Fruit fly (Drosophila melanogaster) whole organism, embryonic: ENCODE measurements around the gene beat-IIIc.
A peak's percentile ranks its signal among the peaks of the same experiment; 100 is the strongest.

Experiments used
- Aef1 ChIP-seq: fragments of 200-800 bp; sonication (Bioruptor generic); IDR thresholded peaks from 3 replicates; pipeline ENCODE4 v1.3.6; 2022; ENCODE audit warnings: missing biosample characterization, missing genetic modification characterization
- CG10274 ChIP-seq: fragments of 200-800 bp; sonication (Bioruptor generic); optimal IDR thresholded peaks from 3 replicates; lab custom pipeline; 2017; ENCODE audit warnings: missing biosample characterization, mild to moderate bottlenecking, missing genetic modification characterization
- CG12219 ChIP-seq: fragments of 200-800 bp; sonication (Bioruptor generic); optimal IDR thresholded peaks from 3 replicates; lab custom pipeline; 2018; ENCODE audit warnings: missing biosample characterization, mild to moderate bottlenecking, missing genetic modification characterization
- CG13287 ChIP-seq: fragments of 200-800 bp; sonication (Bioruptor generic); IDR thresholded peaks from 2 replicates; pipeline ENCODE4 v1.3.6; 2022; ENCODE audit warnings: missing biosample characterization, missing genetic modification characterization; ENCODE audit not compliant: partially characterized antibody
- CG14667 ChIP-seq: fragments of 200-800 bp; sonication (Bioruptor generic); IDR thresholded peaks from 2 replicates; pipeline ENCODE4 v1.3.6; 2022; ENCODE audit warnings: missing biosample characterization, missing genetic modification characterization
- CG15073 ChIP-seq: fragments of 200-800 bp; sonication (Bioruptor generic); optimal IDR thresholded peaks from 2 replicates; lab custom pipeline; 2016; ENCODE audit warnings: missing biosample characterization, missing genetic modification characterization
- CG15479 ChIP-seq: fragments of 200-800 bp; sonication (Bioruptor generic); optimal IDR thresholded peaks from 3 replicates; lab custom pipeline; 2019; ENCODE audit warnings: missing biosample characterization, mild to moderate bottlenecking, missing genetic modification characterization, moderate library complexity
- CG1647 ChIP-seq: fragments of 200-800 bp; sonication (Bioruptor generic); optimal IDR thresholded peaks from 3 replicates; lab custom pipeline; 2016; ENCODE audit warnings: missing biosample characterization, missing genetic modification characterization
- CG18476 ChIP-seq: fragments of 200-800 bp; sonication (Bioruptor generic); optimal IDR thresholded peaks from 2 replicates; lab custom pipeline; 2016; ENCODE audit warnings: missing biosample characterization, mild to moderate bottlenecking, missing genetic modification characterization
- CG18764 ChIP-seq: fragments of 200-800 bp; sonication (Bioruptor generic); optimal IDR thresholded peaks from 3 replicates; lab custom pipeline; 2016; ENCODE audit warnings: missing biosample characterization, missing genetic modification characterization
- CG3163 ChIP-seq: fragments of 200-800 bp; sonication (Bioruptor generic); optimal IDR thresholded peaks from 3 replicates; lab custom pipeline; 2016; ENCODE audit warnings: missing biosample characterization, missing genetic modification characterization
- CG5180 ChIP-seq: fragments of 200-800 bp; sonication (Bioruptor generic); optimal IDR thresholded peaks from 3 replicates; lab custom pipeline; 2017; ENCODE audit warnings: missing biosample characterization, missing genetic modification characterization, mild to moderate bottlenecking, moderate library complexity, missing genetic modification reagents
- CG6254 ChIP-seq: fragments of 200-800 bp; sonication (Bioruptor generic); optimal IDR thresholded peaks from 3 replicates; lab custom pipeline; 2017; ENCODE audit warnings: mild to moderate bottlenecking, missing biosample characterization, missing genetic modification reagents, missing genetic modification characterization
- CG6765 ChIP-seq: fragments of 200-800 bp; sonication (Bioruptor generic); optimal IDR thresholded peaks from 3 replicates; lab custom pipeline; 2017; ENCODE audit warnings: missing biosample characterization, mild to moderate bottlenecking, missing genetic modification characterization
- CG7786 ChIP-seq: fragments of 200-800 bp; sonication (Bioruptor generic); optimal IDR thresholded peaks from 2 replicates; lab custom pipeline; 2016; ENCODE audit warnings: missing biosample characterization, missing genetic modification characterization
- CG7987 ChIP-seq: fragments of 200-800 bp; sonication (Bioruptor generic); optimal IDR thresholded peaks from 2 replicates; lab custom pipeline; 2018; ENCODE audit warnings: missing biosample characterization, mild to moderate bottlenecking, missing genetic modification characterization, moderate library complexity
- CG9215 ChIP-seq: fragments of 200-800 bp; sonication (Bioruptor generic); IDR thresholded peaks from 2 replicates; pipeline ENCODE4 v1.3.6; 2022; ENCODE audit warnings: missing biosample characterization, missing genetic modification characterization
- CG9437 ChIP-seq: fragments of 200-800 bp; sonication (Bioruptor generic); optimal IDR thresholded peaks from 2 replicates; lab custom pipeline; 2018; ENCODE audit warnings: missing biosample characterization, mild to moderate bottlenecking, missing genetic modification characterization
- E2f2 ChIP-seq: fragments of 200-800 bp; sonication (Bioruptor generic); IDR thresholded peaks from 2 replicates; pipeline ENCODE4 v1.3.6; 2022; ENCODE audit warnings: missing biosample characterization, missing genetic modification characterization
- Fer3 ChIP-seq: fragments of 200-800 bp; sonication (Bioruptor generic); optimal IDR thresholded peaks from 2 replicates; lab custom pipeline; 2018; ENCODE audit warnings: missing biosample characterization, mild to moderate bottlenecking, missing genetic modification characterization, moderate library complexity
- GATAe ChIP-seq: fragments of 200-800 bp; sonication (Bioruptor generic); conservative IDR thresholded peaks from 2 replicates; pipeline ENCODE4 v1.3.6; 2022; ENCODE audit warnings: missing biosample characterization, missing genetic modification characterization
- H2.0 ChIP-seq: fragments of 200-800 bp; sonication (Bioruptor generic); IDR thresholded peaks from 2 replicates; pipeline ENCODE4 v1.3.6; 2022; ENCODE audit warnings: missing biosample characterization, missing genetic modification characterization
- HLHmδ ChIP-seq: fragments of 200-800 bp; sonication (Bioruptor generic); optimal IDR thresholded peaks from 2 replicates; lab custom pipeline; 2018; ENCODE audit warnings: missing biosample characterization, mild to moderate bottlenecking, missing genetic modification characterization, moderate library complexity
- Hey ChIP-seq: fragments of 200-800 bp; sonication (Bioruptor generic); optimal IDR thresholded peaks from 3 replicates; lab custom pipeline; 2018; ENCODE audit warnings: missing biosample characterization, mild to moderate bottlenecking, missing genetic modification characterization
- Hmr ChIP-seq: fragments of 200-800 bp; sonication (Bioruptor generic); optimal IDR thresholded peaks from 3 replicates; lab custom pipeline; 2017; ENCODE audit warnings: mild to moderate bottlenecking, missing biosample characterization, missing genetic modification reagents, missing genetic modification characterization
- Hr78 ChIP-seq, 2 experiments: fragments of 200-800 bp in 1 of 2; fragments of >200 bp in 1 of 2; sonication (Bioruptor generic) in 1 of 2; optimal IDR thresholded peaks; 2 replicates each; lab custom pipeline; 2017 to 2019; ENCODE audit warnings: missing biosample characterization in 2 of 2, missing genetic modification characterization in 2 of 2, mild to moderate bottlenecking in 1 of 2, moderate library complexity in 1 of 2
- MTF-1 ChIP-seq: fragments of 200-800 bp; sonication (Bioruptor generic); optimal IDR thresholded peaks from 2 replicates; lab custom pipeline; 2018; ENCODE audit warnings: missing biosample characterization, mild to moderate bottlenecking, missing genetic modification characterization, borderline replicate concordance
- Med ChIP-seq: fragments of 200-800 bp; sonication (Bioruptor generic); peaks from one replicate; lab custom pipeline; 2016; ENCODE audit warnings: missing biosample characterization, missing genetic modification characterization, mild to moderate bottlenecking, inconsistent platforms, moderate library complexity
- Myb ChIP-seq: fragments of 200-800 bp; sonication (Bioruptor generic); optimal IDR thresholded peaks from 2 replicates; lab custom pipeline; 2016; ENCODE audit warnings: missing biosample characterization, missing genetic modification characterization
- Nf-YC ChIP-seq: fragments of 200-800 bp; optimal IDR thresholded peaks from 3 replicates; lab custom pipeline; 2019; ENCODE audit warnings: missing biosample characterization, mild to moderate bottlenecking, missing genetic modification characterization, moderate library complexity
- Poxn ChIP-seq: fragments of 200-800 bp; sonication (Bioruptor generic); IDR thresholded peaks from 2 replicates; pipeline ENCODE4 v1.3.6; 2022; ENCODE audit warnings: missing biosample characterization, missing genetic modification characterization
- TFAM ChIP-seq: fragments of 200-800 bp; sonication (Bioruptor generic); optimal IDR thresholded peaks from 2 replicates; lab custom pipeline; 2017; ENCODE audit warnings: missing biosample characterization, missing genetic modification characterization, inconsistent platforms
- Usf ChIP-seq: fragments of 200-800 bp; sonication (Bioruptor generic); optimal IDR thresholded peaks from 2 replicates; lab custom pipeline; 2017; ENCODE audit warnings: missing genotype, missing biosample characterization, missing genetic modification characterization
- ab ChIP-seq: fragments of 200-800 bp; sonication (Bioruptor generic); optimal IDR thresholded peaks from 2 replicates; lab custom pipeline; 2016; ENCODE audit warnings: missing biosample characterization, missing genetic modification characterization
- abd-A ChIP-seq: fragments of 200-800 bp; sonication (Bioruptor generic); optimal IDR thresholded peaks from 3 replicates; lab custom pipeline; 2019; ENCODE audit warnings: missing biosample characterization, mild to moderate bottlenecking, missing genetic modification characterization, moderate library complexity
- al ChIP-seq: fragments of 200-800 bp; sonication (Bioruptor generic); IDR thresholded peaks from 2 replicates; pipeline ENCODE4 v1.3.6; 2022; ENCODE audit warnings: missing biosample characterization, missing genetic modification characterization
- ara ChIP-seq: fragments of 200-800 bp; sonication (Bioruptor generic); IDR thresholded peaks from 2 replicates; pipeline ENCODE4 v1.3.6; 2022; ENCODE audit warnings: missing biosample characterization, missing genetic modification characterization
- bbx ChIP-seq: fragments of 200-800 bp; sonication (Bioruptor generic); IDR thresholded peaks from 2 replicates; pipeline ENCODE4 v1.3.6; 2022; ENCODE audit warnings: missing biosample characterization, missing genetic modification characterization; ENCODE audit not compliant: partially characterized antibody
- dimm ChIP-seq: fragments of 200-800 bp; sonication (Bioruptor generic); IDR thresholded peaks from 2 replicates; pipeline ENCODE4 v1.3.6; 2022; ENCODE audit warnings: missing biosample characterization, missing genetic modification characterization
- dmrt11E ChIP-seq: fragments of 200-800 bp; sonication (Bioruptor generic); optimal IDR thresholded peaks from 3 replicates; lab custom pipeline; 2018; ENCODE audit warnings: missing biosample characterization, mild to moderate bottlenecking, missing genetic modification characterization, moderate library complexity
- ftz-f1 ChIP-seq: fragments of 200-800 bp; sonication (Bioruptor generic); optimal IDR thresholded peaks from 2 replicates; lab custom pipeline; 2016; ENCODE audit warnings: missing biosample characterization, missing genetic modification characterization
- gfzf ChIP-seq: fragments of 200-800 bp; sonication (Bioruptor generic); optimal IDR thresholded peaks from 2 replicates; lab custom pipeline; 2016; ENCODE audit warnings: missing biosample characterization, mild to moderate bottlenecking, missing genetic modification characterization, moderate library complexity
- hkb ChIP-seq, 2 experiments: fragments of 200-800 bp in 1 of 2; fragments of >200 bp in 1 of 2; sonication (Bioruptor generic) in 1 of 2; IDR thresholded peaks in 1 of 2; optimal IDR thresholded peaks in 1 of 2; 2 replicates each; pipeline versions ENCODE4 v1.3.6 to Lab custom; 2017 to 2022; ENCODE audit warnings: missing biosample characterization in 1 of 2, missing genetic modification characterization in 1 of 2
- lilli ChIP-seq: fragments of 200-800 bp; sonication (Bioruptor generic); optimal IDR thresholded peaks from 3 replicates; lab custom pipeline; 2016; ENCODE audit warnings: missing biosample characterization, missing genetic modification characterization
- mirr ChIP-seq: fragments of 200-800 bp; sonication (Bioruptor generic); optimal IDR thresholded peaks from 3 replicates; lab custom pipeline; 2018; ENCODE audit warnings: missing biosample characterization, mild to moderate bottlenecking, missing genetic modification characterization
- onecut ChIP-seq: fragments of 200-800 bp; sonication (Bioruptor generic); IDR thresholded peaks from 2 replicates; pipeline ENCODE4 v1.3.6; 2022; ENCODE audit warnings: missing biosample characterization, missing genetic modification characterization
- pnt ChIP-seq: fragments of 200-800 bp; sonication (Bioruptor generic); optimal IDR thresholded peaks from 3 replicates; lab custom pipeline; 2016; ENCODE audit warnings: missing biosample characterization, missing genetic modification characterization
- trem ChIP-seq: fragments of 200-800 bp; optimal IDR thresholded peaks from 3 replicates; lab custom pipeline; 2019; ENCODE audit warnings: missing biosample characterization, mild to moderate bottlenecking, missing genetic modification characterization, moderate library complexity
- zen ChIP-seq: fragments of 200-800 bp; sonication (Bioruptor generic); optimal IDR thresholded peaks from 3 replicates; lab custom pipeline; 2018; ENCODE audit warnings: missing biosample characterization, mild to moderate bottlenecking, missing genetic modification characterization, moderate library complexity

beat-IIIc gene

dm6 chr2L:17243101-17243780, 17.3 kb downstream of the beat-IIIc start (continued):
- TF ChIP-seq pnt (GFP tag; lab: Kevin White, UChicago): peak; percentile 34
- TF ChIP-seq CG12219: no peak
- TF ChIP-seq lilli (GFP tag; lab: Kevin White, UChicago): no peak
- no peak for TF ChIP-seq Hey
- no peak for TF ChIP-seq HLHmδ (GFP tag; lab: Kevin White, UChicago)
- peak; percentile 53 for TF ChIP-seq CG18764 (GFP tag; lab: Kevin White, UChicago)
- no peak for TF ChIP-seq CG15479 (GFP tag; lab: Kevin White, UChicago)
- TF ChIP-seq abd-A: peak; percentile 40
- TF ChIP-seq ara (GFP tag; lab: Robert Waterston, UW): peak; percentile 80
- TF ChIP-seq CG15073 (GFP tag; lab: Kevin White, UChicago): no peak
- peak; percentile 50 for TF ChIP-seq CG14667 (GFP tag; lab: Robert Waterston, UW)
- no peak for TF ChIP-seq CG10274 (GFP tag; lab: Kevin White, UChicago)
- TF ChIP-seq CG5180 (GFP tag; lab: Kevin White, UChicago): peak; percentile 33
- TF ChIP-seq TFAM (GFP tag; lab: Kevin White, UChicago): no peak
- TF ChIP-seq Hr78 (GFP tag; optimal IDR thresholded peaks at IDR 0.05; lab: Kevin White, UChicago): peak in 1 of 2 experiments; percentile 82
- TF ChIP-seq dmrt11E (tag; lab: Kevin White, UChicago): peak; percentile 50
- no peak for TF ChIP-seq GATAe (GFP tag; lab: Robert Waterston, UW)
- TF ChIP-seq ftz-f1 (GFP tag; lab: Kevin White, UChicago): no peak
- TF ChIP-seq gfzf: no peak
- TF ChIP-seq MTF-1 (GFP tag; lab: Kevin White, UChicago): no peak
- no peak for TF ChIP-seq CG3163 (GFP tag; lab: Kevin White, UChicago)
- TF ChIP-seq trem (tag; lab: Kevin White, UChicago): peak; percentile 84
- TF ChIP-seq Myb (GFP tag; lab: Kevin White, UChicago): no peak
- no peak for TF ChIP-seq CG13287 (GFP tag; lab: Robert Waterston, UW)
- TF ChIP-seq Usf (GFP tag; lab: Kevin White, UChicago): no peak
- TF ChIP-seq Poxn (GFP tag; lab: Robert Waterston, UW): no peak
- TF ChIP-seq Hmr: no peak
- no peak for TF ChIP-seq CG1647
- peak; percentile 9; the same call in 1 of the 2 replicates for TF ChIP-seq onecut (GFP tag; lab: Robert Waterston, UW)
- no peak for TF ChIP-seq Med (GFP tag; lab: Kevin White, UChicago)
- TF ChIP-seq H2.0 (GFP tag; lab: Robert Waterston, UW): no peak
- TF ChIP-seq CG18476 (GFP tag; lab: Kevin White, UChicago): peak; percentile 7
- no peak for TF ChIP-seq dimm (GFP tag; lab: Robert Waterston, UW)
- TF ChIP-seq CG7987: no peak
- no peak for TF ChIP-seq E2f2
- TF ChIP-seq Fer3 (tag; lab: Kevin White, UChicago): peak; percentile 35
- no peak for TF ChIP-seq ab
- no peak for TF ChIP-seq Nf-YC (tag; lab: Kevin White, UChicago)
- TF ChIP-seq al: no peak
- TF ChIP-seq mirr: no peak
- TF ChIP-seq bbx (GFP tag; lab: Robert Waterston, UW): no peak
- TF ChIP-seq CG9215 (GFP tag; lab: Robert Waterston, UW): no peak
- TF ChIP-seq CG6765 (GFP tag; lab: Kevin White, UChicago): no peak
- TF ChIP-seq CG7786 (GFP tag; lab: Kevin White, UChicago): no peak
- TF ChIP-seq Aef1 (GFP tag; lab: Robert Waterston, UW): peak; percentile 24; the same call in 1 of the 3 replicates
- TF ChIP-seq CG6254: peak; percentile 82
- no peak for TF ChIP-seq CG9437
- TF ChIP-seq hkb (optimal IDR thresholded peaks at IDR 0.05; lab: Kevin White, UChicago): no peak
- peak; percentile 46; the same call in 1 of the 2 replicates for TF ChIP-seq hkb (GFP tag; IDR thresholded peaks at IDR 0.05; lab: Robert Waterston, UW)
- TF ChIP-seq zen (tag; lab: Kevin White, UChicago): peak; percentile 53
